Worm (Caenorhabditis elegans): ENCODE results near the gene sedl-1.

Gene sedl-1

DNA sequence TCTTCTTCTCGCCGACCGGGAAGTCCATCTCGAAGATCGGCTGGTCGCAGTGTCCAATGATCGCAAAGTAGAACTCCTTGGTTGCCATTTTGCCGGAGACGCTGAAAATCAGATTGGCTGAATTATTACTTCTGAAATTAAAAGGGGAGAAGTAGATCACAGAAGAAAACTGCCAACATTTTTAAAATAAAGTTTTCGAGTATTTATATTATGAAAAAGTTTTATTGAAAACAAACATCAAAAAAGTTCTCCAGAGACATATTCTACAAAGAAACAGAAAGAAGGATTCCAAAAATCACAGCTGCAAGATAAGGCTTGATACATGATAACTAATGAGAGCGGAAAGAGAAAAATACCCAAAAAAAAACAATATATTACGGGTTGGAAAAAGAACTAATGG lies at the start of gene sedl-1:
sedl-1 (minus strand) TSS at position 101 of the 400 bp plus-strand sequence.
- no peak for TF ChIP-seq hmg-4 (GFP tag; optimal IDR thresholded peaks at IDR 0.05)
- TF ChIP-seq scrt-1 (GFP tag; IDR thresholded peaks at IDR 0.05), result no peak

DNA sequence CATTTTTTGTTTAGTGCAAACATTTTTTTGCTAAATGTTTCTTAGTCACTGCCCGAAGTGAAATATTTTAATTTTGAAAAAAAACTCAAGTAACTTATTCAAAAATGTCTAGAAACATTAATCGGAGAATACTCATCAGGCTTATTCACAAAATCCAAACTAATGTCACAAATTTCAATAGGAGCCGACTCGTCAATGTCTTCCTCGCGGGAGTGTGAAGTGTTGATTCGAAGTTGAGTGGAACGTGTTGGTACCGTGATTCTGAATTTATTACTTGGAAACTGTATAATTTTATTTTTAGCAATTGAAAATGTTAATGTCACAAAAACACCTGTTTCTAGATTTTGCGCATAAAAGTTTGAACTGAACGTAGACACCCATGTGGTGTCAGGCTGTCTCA lies 49.5 kb upstream of the sedl-1 start:
- no peak for TF ChIP-seq tbx-37 (GFP tag; conservative IDR thresholded peaks at IDR 0.05)
- no peak for TF ChIP-seq sea-1 (GFP tag; conservative IDR thresholded peaks at IDR 0.05)
- TF ChIP-seq ets-7 (tag; optimal IDR thresholded peaks at IDR 0.05), result no peak
- no peak for TF ChIP-seq aly-1 (tag; optimal IDR thresholded peaks at IDR 0.05)
- no peak for TF ChIP-seq tra-4 (tag; optimal IDR thresholded peaks at IDR 0.05)
- no peak for TF ChIP-seq ceh-36 (tag; optimal IDR thresholded peaks at IDR 0.05)
- no peak for TF ChIP-seq tbx-11 (GFP tag; IDR thresholded peaks at IDR 0.05)
- TF ChIP-seq hnd-1 (tag; optimal IDR thresholded peaks at IDR 0.05), result no peak
- no peak for TF ChIP-seq ceh-13 (GFP tag; optimal IDR thresholded peaks at IDR 0.05)
- TF ChIP-seq hmbx-1 (tag; optimal IDR thresholded peaks at IDR 0.05), result no peak
- no peak for TF ChIP-seq hmg-4 (GFP tag; optimal IDR thresholded peaks at IDR 0.05)
- no peak for TF ChIP-seq B0310.2 (tag; optimal IDR thresholded peaks at IDR 0.05)
- TF ChIP-seq flt-1 (GFP tag; IDR thresholded peaks at IDR 0.05), result no peak
- TF ChIP-seq pes-1 (GFP tag; IDR thresholded peaks at IDR 0.05), result no peak
- no peak for TF ChIP-seq scrt-1 (GFP tag; IDR thresholded peaks at IDR 0.05)
- no peak for TF ChIP-seq F13C5.2 (tag; optimal IDR thresholded peaks at IDR 0.05)
- TF ChIP-seq ama-1 (optimal IDR thresholded peaks at IDR 0.05), result no peak

DNA sequence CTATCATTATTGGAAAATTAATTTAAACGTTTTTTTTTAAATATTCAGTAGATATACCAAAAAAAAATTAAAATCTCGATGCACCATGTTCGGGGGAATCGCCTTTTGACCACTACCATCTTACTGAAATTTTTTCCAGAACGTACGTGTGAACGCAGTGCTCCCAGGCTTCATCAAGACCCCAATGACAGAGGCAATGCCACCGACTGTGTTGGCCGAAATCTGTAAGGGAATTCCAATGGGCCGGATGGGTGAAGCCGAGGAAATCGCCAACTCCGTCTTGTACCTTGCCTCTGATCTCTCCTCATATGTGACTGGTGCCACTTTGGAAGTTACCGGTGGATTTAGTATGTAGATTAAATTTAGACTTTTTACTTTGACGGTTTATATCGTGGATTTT lies 48.7 kb upstream of the sedl-1 start:
- TF ChIP-seq ceh-13 (GFP tag; optimal IDR thresholded peaks at IDR 0.05) (no peak), tbx-37 (GFP tag; conservative IDR thresholded peaks at IDR 0.05) (no peak), hnd-1 (tag; optimal IDR thresholded peaks at IDR 0.05) (no peak), hmg-4 (GFP tag; optimal IDR thresholded peaks at IDR 0.05) (no peak), F13C5.2 (tag; optimal IDR thresholded peaks at IDR 0.05) (no peak), tra-4 (tag; optimal IDR thresholded peaks at IDR 0.05) (no peak), tbx-11 (GFP tag; IDR thresholded peaks at IDR 0.05) (no peak), hmbx-1 (tag; optimal IDR thresholded peaks at IDR 0.05) (no peak)

DNA sequence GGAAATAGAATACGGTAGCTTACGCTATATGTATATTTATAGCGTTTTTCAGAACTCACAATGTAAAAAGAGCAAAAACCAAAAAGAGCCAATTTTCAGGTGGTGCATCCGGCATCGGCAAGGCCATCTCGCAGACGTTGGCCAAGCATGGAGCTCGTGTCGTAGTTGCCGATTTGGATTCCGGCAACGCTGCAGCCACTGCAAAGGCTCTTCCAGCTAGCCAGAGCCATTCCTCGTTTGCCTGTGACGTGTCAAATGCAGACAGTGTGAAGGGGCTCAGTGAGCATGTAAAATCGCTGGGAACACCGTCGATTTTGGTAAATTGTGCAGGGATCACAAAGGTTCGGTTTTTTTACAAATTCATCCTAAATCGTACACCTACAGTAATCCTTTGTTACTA lies 47.0 kb upstream of the sedl-1 start:
- TF ChIP-seq tbx-11 (GFP tag; IDR thresholded peaks at IDR 0.05) (no peak), ceh-13 (GFP tag; optimal IDR thresholded peaks at IDR 0.05) (no peak), tbx-37 (GFP tag; conservative IDR thresholded peaks at IDR 0.05) (no peak), ets-7 (tag; optimal IDR thresholded peaks at IDR 0.05) (no peak), aly-1 (tag; optimal IDR thresholded peaks at IDR 0.05) (no peak), ama-1 (optimal IDR thresholded peaks at IDR 0.05) (no peak), B0310.2 (tag; optimal IDR thresholded peaks at IDR 0.05) (no peak), hmg-4 (GFP tag; optimal IDR thresholded peaks at IDR 0.05) (no peak), flt-1 (GFP tag; IDR thresholded peaks at IDR 0.05) (no peak), tra-4 (tag; optimal IDR thresholded peaks at IDR 0.05) (no peak), pes-1 (GFP tag; IDR thresholded peaks at IDR 0.05) (no peak), sea-1 (GFP tag; conservative IDR thresholded peaks at IDR 0.05) (no peak), hnd-1 (tag; optimal IDR thresholded peaks at IDR 0.05) (no peak)

DNA sequence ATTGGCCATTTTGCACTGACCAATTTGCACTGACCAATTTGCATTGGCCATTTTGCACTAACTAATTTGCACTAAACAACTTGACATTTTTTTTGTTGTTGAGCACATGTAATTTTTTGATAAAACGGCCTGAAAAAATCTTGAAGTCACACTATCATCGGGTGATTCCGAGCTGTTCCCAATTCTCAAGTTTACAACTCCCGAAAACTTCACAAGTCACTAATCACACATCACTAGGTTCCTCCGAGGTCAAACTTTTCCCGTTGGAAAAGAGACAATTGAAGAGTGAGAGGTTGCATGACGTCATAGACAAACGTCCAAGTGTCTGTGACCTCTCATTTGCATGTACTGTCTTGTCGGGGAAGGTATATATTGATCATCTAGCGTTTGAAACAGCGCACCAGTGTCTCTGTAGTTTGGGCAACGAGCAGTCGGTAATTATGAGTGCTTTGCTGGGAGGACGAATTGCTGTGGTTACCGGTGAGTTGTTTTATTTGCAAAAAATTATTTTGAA lies 46.1 kb upstream of the sedl-1 start, which contains the start of the genes D1005.10 and dhs-25:
D1005.10 (minus strand) TSS at position 51 of the 514 bp plus-strand sequence.
dhs-25 (plus strand) TSS at position 398 of the 514 bp plus-strand sequence.
- no peak for TF ChIP-seq tra-4 (tag; optimal IDR thresholded peaks at IDR 0.05)
- TF ChIP-seq flt-1 (GFP tag; IDR thresholded peaks at IDR 0.05), result no peak
- TF ChIP-seq pes-1 (GFP tag; IDR thresholded peaks at IDR 0.05), result no peak

DNA sequence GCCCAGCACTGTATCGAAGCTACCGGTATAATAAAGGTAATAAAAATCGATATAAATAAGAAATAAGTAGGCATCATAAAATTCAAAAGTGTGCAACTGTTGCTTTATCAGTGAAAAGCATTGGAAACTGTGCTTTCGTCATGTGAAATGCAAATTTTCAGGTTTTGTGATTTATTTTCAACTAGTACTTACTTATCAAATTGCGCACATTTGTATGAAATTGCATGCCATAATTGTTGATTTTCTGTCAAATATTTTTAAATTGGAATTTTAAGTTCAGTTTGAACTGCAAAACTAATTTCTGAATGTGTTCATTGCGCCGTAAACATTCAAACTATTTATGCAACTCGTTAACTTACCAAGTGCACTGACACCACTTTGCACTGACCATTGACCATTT lies 45.7 kb upstream of the sedl-1 start, which contains the start of gene D1005.4:
D1005.4 (minus strand) TSS at position 101 of the 400 bp plus-strand sequence.
- no peak for TF ChIP-seq ceh-36 (tag; optimal IDR thresholded peaks at IDR 0.05)
- no peak for TF ChIP-seq F13C5.2 (tag; optimal IDR thresholded peaks at IDR 0.05)
- no peak for TF ChIP-seq tbx-11 (GFP tag; IDR thresholded peaks at IDR 0.05)
- TF ChIP-seq pes-1 (GFP tag; IDR thresholded peaks at IDR 0.05), result no peak
- TF ChIP-seq hmg-4 (GFP tag; optimal IDR thresholded peaks at IDR 0.05), result no peak
- no peak for TF ChIP-seq tbx-37 (GFP tag; conservative IDR thresholded peaks at IDR 0.05)
- no peak for TF ChIP-seq scrt-1 (GFP tag; IDR thresholded peaks at IDR 0.05)
- TF ChIP-seq hmbx-1 (tag; optimal IDR thresholded peaks at IDR 0.05), result no peak
- no peak for TF ChIP-seq ama-1 (optimal IDR thresholded peaks at IDR 0.05)
- TF ChIP-seq flt-1 (GFP tag; IDR thresholded peaks at IDR 0.05), result no peak
- no peak for TF ChIP-seq B0310.2 (tag; optimal IDR thresholded peaks at IDR 0.05)

DNA sequence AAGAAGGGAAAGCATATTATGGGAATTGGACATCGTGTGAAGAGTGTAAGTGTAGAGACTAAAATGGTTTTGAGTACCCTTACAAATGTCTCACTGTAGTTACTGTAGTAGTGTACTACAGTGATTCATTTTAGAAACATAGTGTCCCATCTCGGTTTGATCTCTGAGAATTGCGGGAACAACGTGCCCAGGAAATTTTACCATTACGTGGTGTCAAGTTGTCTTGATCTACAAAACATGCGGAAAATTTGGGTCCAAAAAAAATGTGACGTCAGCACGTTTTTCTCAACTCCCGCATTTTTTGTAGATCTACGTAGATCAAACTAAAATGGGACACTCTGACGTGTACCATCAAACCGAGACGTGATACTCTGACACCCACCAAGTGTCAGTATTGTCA lies 43.2 kb upstream of the sedl-1 start:
- no peak for TF ChIP-seq scrt-1 (GFP tag; IDR thresholded peaks at IDR 0.05)
- no peak for TF ChIP-seq pes-1 (GFP tag; IDR thresholded peaks at IDR 0.05)
- TF ChIP-seq flt-1 (GFP tag; IDR thresholded peaks at IDR 0.05), result no peak
- no peak for TF ChIP-seq ceh-13 (GFP tag; optimal IDR thresholded peaks at IDR 0.05)
- TF ChIP-seq B0310.2 (tag; optimal IDR thresholded peaks at IDR 0.05), result no peak
- TF ChIP-seq tbx-37 (GFP tag; conservative IDR thresholded peaks at IDR 0.05), result no peak
- no peak for TF ChIP-seq hnd-1 (tag; optimal IDR thresholded peaks at IDR 0.05)
- no peak for TF ChIP-seq sea-1 (GFP tag; conservative IDR thresholded peaks at IDR 0.05)
- no peak for TF ChIP-seq tra-4 (tag; optimal IDR thresholded peaks at IDR 0.05)

DNA sequence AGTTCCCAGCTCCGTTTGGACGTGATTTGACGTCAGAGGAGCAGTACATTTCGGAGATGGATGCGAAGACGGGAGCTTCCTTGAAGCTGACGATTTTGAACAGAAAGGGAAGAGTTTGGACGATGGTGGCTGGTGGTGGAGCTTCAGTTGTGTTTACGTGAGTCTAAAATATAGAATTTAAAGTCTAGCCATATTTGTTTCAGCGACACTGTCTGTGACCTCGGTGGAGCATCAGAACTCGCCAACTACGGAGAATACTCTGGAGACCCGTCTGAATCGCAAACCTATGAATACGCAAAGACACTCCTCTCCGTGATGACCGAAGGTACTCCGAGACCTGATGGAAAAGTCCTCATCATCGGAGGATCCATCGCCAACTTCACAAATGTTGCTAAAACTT lies 40.5 kb upstream of the sedl-1 start:
- TF ChIP-seq aly-1 (tag; optimal IDR thresholded peaks at IDR 0.05) (no peak), tra-4 (tag; optimal IDR thresholded peaks at IDR 0.05) (no peak), ama-1 (optimal IDR thresholded peaks at IDR 0.05) (no peak), ceh-13 (GFP tag; optimal IDR thresholded peaks at IDR 0.05) (no peak), ets-7 (tag; optimal IDR thresholded peaks at IDR 0.05) (no peak), tbx-11 (GFP tag; IDR thresholded peaks at IDR 0.05) (no peak), F13C5.2 (tag; optimal IDR thresholded peaks at IDR 0.05) (no peak), sea-1 (GFP tag; conservative IDR thresholded peaks at IDR 0.05) (no peak), hmbx-1 (tag; optimal IDR thresholded peaks at IDR 0.05) (no peak), hmg-4 (GFP tag; optimal IDR thresholded peaks at IDR 0.05) (no peak), hnd-1 (tag; optimal IDR thresholded peaks at IDR 0.05) (no peak), flt-1 (GFP tag; IDR thresholded peaks at IDR 0.05) (no peak), B0310.2 (tag; optimal IDR thresholded peaks at IDR 0.05) (no peak)

Data from whole organism, early embryonic.